Fruit fly (Drosophila melanogaster): Measurements from ENCODE around the gene CAH16.

- TF ChIP-seq psq (optimal IDR thresholded peaks at IDR 0.05) (no peak), CG8478 (optimal IDR thresholded peaks at IDR 0.05) (no peak), usp (GFP tag; optimal IDR thresholded peaks at IDR 0.05) (no peak), pan (optimal IDR thresholded peaks at IDR 0.05) (no peak), EcR (GFP tag; optimal IDR thresholded peaks at IDR 0.05) (no peak), Dll (optimal IDR thresholded peaks at IDR 0.05) (no peak)
Measured at dm6 chr3R:31245785-31246184, 14.3 kb upstream of the CAH16 start.
